Worm (Caenorhabditis elegans): Measurements from ENCODE around the gene pqn-76.
A peak's percentile ranks its signal among the peaks of the same experiment; 100 is the strongest.

pqn-76 gene

DNA sequence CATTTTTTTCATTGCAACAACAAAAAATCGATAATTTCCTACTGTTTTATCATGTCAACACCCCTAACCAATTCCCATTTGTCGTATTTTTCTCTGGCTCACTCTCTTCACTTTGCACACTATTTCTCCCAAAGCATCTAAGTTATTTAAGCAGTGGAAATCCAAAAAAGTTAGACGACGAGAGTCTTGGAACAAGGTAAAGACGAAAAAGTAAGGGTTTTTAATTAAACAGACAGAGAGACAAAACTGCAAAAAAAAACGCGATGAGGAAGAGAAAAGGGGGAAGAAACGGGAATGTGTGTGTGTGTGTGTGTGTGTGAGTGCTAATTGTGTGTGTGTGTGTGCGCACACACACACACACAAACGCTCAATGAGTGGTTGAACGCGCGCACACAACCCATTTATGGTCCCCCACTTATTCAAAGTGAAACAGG lies 17.6 kb upstream of the pqn-76 start (continued):
- TF ChIP-seq nhr-77 (tag; optimal IDR thresholded peaks at IDR 0.05) (no peak), aly-2 (tag; optimal IDR thresholded peaks at IDR 0.05) (no peak), blmp-1 (tag; optimal IDR thresholded peaks at IDR 0.05; ENCODE audit: insufficient read depth) (no peak), elt-1 (tag; optimal IDR thresholded peaks at IDR 0.05) (no peak), nhr-10 (tag; optimal IDR thresholded peaks at IDR 0.05) (no peak), fos-1 (tag; optimal IDR thresholded peaks at IDR 0.05) (no peak), ztf-1 (GFP tag; conservative IDR thresholded peaks at IDR 0.05) (no peak), C34F6.9 (tag; optimal IDR thresholded peaks at IDR 0.05) (peak; percentile 71), skn-1 (tag; optimal IDR thresholded peaks at IDR 0.05) (no peak), nhr-12 (tag; optimal IDR thresholded peaks at IDR 0.05) (no peak), nhr-11 (tag; optimal IDR thresholded peaks at IDR 0.05) (no peak), unc-62 (GFP tag; optimal IDR thresholded peaks at IDR 0.05) (no peak), nhr-237 (tag; optimal IDR thresholded peaks at IDR 0.05) (no peak), mbf-1 (tag; optimal IDR thresholded peaks at IDR 0.05) (no peak), lin-13 (GFP tag; optimal IDR thresholded peaks at IDR 0.05) (no peak), sma-9 (GFP tag; optimal IDR thresholded peaks at IDR 0.05) (no peak), sma-9 (tag; optimal IDR thresholded peaks at IDR 0.05) (no peak), lsy-2 (tag; optimal IDR thresholded peaks at IDR 0.05) (peak; percentile 45 to 85), nhr-129 (tag; optimal IDR thresholded peaks at IDR 0.05) (peak; percentile 76), nhr-6 (tag; optimal IDR thresholded peaks at IDR 0.05) (no peak)

DNA sequence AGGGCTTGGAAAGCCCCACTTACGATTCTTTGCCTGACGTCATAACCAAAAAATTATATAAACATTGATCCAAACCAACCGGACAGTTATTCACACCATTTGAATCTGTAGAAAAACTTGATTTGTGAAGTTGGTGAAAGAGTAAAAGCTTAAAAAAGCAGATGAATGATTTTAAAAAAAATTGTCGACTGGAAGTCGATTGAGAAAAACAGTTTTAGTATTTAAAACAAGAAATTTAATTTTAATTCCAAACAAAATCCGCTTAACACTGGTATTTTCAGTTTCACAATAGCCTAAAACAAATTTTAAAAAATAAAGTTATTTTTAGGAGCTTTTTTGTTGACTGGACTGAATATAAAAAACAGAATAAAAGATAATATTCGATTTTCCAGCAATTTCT lies 14.6 kb upstream of the pqn-76 start, which contains the start of gene Y105C5A.1:
TSS of gene Y105C5A.1 (minus strand) at position 101 of the 400 bp plus-strand sequence.
- TF ChIP-seq mdl-1 (tag; optimal IDR thresholded peaks at IDR 0.05) (no peak), mbf-1 (tag; optimal IDR thresholded peaks at IDR 0.05) (no peak), ceh-16 (tag; optimal IDR thresholded peaks at IDR 0.05) (no peak), ztf-1 (GFP tag; conservative IDR thresholded peaks at IDR 0.05) (no peak), gmeb-1 (tag; optimal IDR thresholded peaks at IDR 0.05) (no peak), ama-1 (optimal IDR thresholded peaks at IDR 0.05) (no peak), Y55F3AM.14 (GFP tag; optimal IDR thresholded peaks at IDR 0.05) (no peak), ztf-4 (tag; optimal IDR thresholded peaks at IDR 0.05) (no peak), egl-27 (tag; optimal IDR thresholded peaks at IDR 0.05) (no peak), ceh-82 (tag; optimal IDR thresholded peaks at IDR 0.05) (no peak), lin-13 (GFP tag; optimal IDR thresholded peaks at IDR 0.05) (no peak), elt-3 (tag; optimal IDR thresholded peaks at IDR 0.05) (no peak)

ce11 chrIV:15570770-15571169 lies 8.1 kb upstream of the pqn-76 start:
- TF ChIP-seq mbf-1 (tag; optimal IDR thresholded peaks at IDR 0.05) (no peak), nhr-77 (tag; optimal IDR thresholded peaks at IDR 0.05) (peak; percentile 55), nhr-25 (tag; optimal IDR thresholded peaks at IDR 0.05) (peak; percentile 93), lin-39 (tag; optimal IDR thresholded peaks at IDR 0.05) (no peak), mdl-1 (tag; optimal IDR thresholded peaks at IDR 0.05) (peak in 1 of 2 experiments; percentile 72), elt-3 (tag; optimal IDR thresholded peaks at IDR 0.05) (no peak), blmp-1 (tag; optimal IDR thresholded peaks at IDR 0.05; ENCODE audit: insufficient read depth) (peak; percentile 41), nhr-23 (tag; optimal IDR thresholded peaks at IDR 0.05) (no peak), nhr-6 (tag; optimal IDR thresholded peaks at IDR 0.05) (peak; percentile 57), mab-5 (tag; optimal IDR thresholded peaks at IDR 0.05) (peak; percentile 90), crh-2 (tag; optimal IDR thresholded peaks at IDR 0.05) (peak; percentile 93), Y55F3AM.14 (GFP tag; optimal IDR thresholded peaks at IDR 0.05) (peak; percentile 45), ceh-82 (tag; optimal IDR thresholded peaks at IDR 0.05) (no peak), lin-13 (GFP tag; optimal IDR thresholded peaks at IDR 0.05) (peak; percentile 57), dmd-4 (tag; optimal IDR thresholded peaks at IDR 0.05) (no peak), unc-62 (GFP tag; optimal IDR thresholded peaks at IDR 0.05) (no peak), fos-1 (tag; optimal IDR thresholded peaks at IDR 0.05) (peak; percentile 76), zag-1 (tag; optimal IDR thresholded peaks at IDR 0.05) (peak; percentile 8), nhr-12 (tag; optimal IDR thresholded peaks at IDR 0.05) (no peak), ceh-16 (tag; optimal IDR thresholded peaks at IDR 0.05) (peak; percentile 35), aly-2 (tag; optimal IDR thresholded peaks at IDR 0.05) (no peak), lsy-2 (tag; optimal IDR thresholded peaks at IDR 0.05) (peak; percentile 97 to 98), skn-1 (tag; optimal IDR thresholded peaks at IDR 0.05) (no peak), nhr-129 (tag; optimal IDR thresholded peaks at IDR 0.05) (peak; percentile 77), F13H6.1 (tag; optimal IDR thresholded peaks at IDR 0.05) (peak; percentile 94), C34F6.9 (tag; optimal IDR thresholded peaks at IDR 0.05) (peak; percentile 88), elt-1 (tag; optimal IDR thresholded peaks at IDR 0.05) (no peak), nhr-21 (tag; optimal IDR thresholded peaks at IDR 0.05) (peak; percentile 91), ztf-4 (tag; optimal IDR thresholded peaks at IDR 0.05) (no peak), ztf-1 (GFP tag; conservative IDR thresholded peaks at IDR 0.05) (no peak), sma-3 (GFP tag; optimal IDR thresholded peaks at IDR 0.05) (peak; percentile 88), ZK546.5 (tag; optimal IDR thresholded peaks at IDR 0.05) (peak; percentile 16), R02D3.7 (tag; optimal IDR thresholded peaks at IDR 0.05) (peak; percentile 36), ztf-11 (tag; optimal IDR thresholded peaks at IDR 0.05) (peak; percentile 33), lin-11 (tag; optimal IDR thresholded peaks at IDR 0.05) (peak; percentile 89), gmeb-1 (tag; optimal IDR thresholded peaks at IDR 0.05) (peak; percentile 88), peb-1 (tag; optimal IDR thresholded peaks at IDR 0.05) (no peak), egl-27 (tag; optimal IDR thresholded peaks at IDR 0.05) (peak; percentile 91), snpc-4 (tag; optimal IDR thresholded peaks at IDR 0.05) (peak; percentile 54), sem-4 (tag; optimal IDR thresholded peaks at IDR 0.05) (peak; percentile 68), nhr-11 (tag; optimal IDR thresholded peaks at IDR 0.05) (no peak), nhr-10 (tag; optimal IDR thresholded peaks at IDR 0.05) (no peak), sma-9 (GFP tag; optimal IDR thresholded peaks at IDR 0.05) (peak; percentile 87), sma-9 (tag; optimal IDR thresholded peaks at IDR 0.05) (no peak), ama-1 (optimal IDR thresholded peaks at IDR 0.05) (peak; percentile 26)

Measured in whole organism, L2 larva.